Fruit fly (Drosophila melanogaster): ENCODE results near the gene tim.

Gene tim

dm6 chr2L:3532973-3533525, 25.1 kb upstream of the tim start (continued):
- peak; percentile 35; the same call in 1 of the 2 replicates for TF ChIP-seq ssp (GFP tag; IDR thresholded peaks at IDR 0.05)
- TF ChIP-seq CG1792 (GFP tag; optimal IDR thresholded peaks at IDR 0.05), result peak; percentile 21
- TF ChIP-seq NfI (GFP tag; optimal IDR thresholded peaks at IDR 0.05), result no peak
- TF ChIP-seq CG13287 (GFP tag; IDR thresholded peaks at IDR 0.05; ENCODE audit: partially characterized antibody), result no peak
- TF ChIP-seq CG7987 (GFP tag; optimal IDR thresholded peaks at IDR 0.05), result no peak
- TF ChIP-seq so (GFP tag; IDR thresholded peaks at IDR 0.05), result no peak
- no peak for TF ChIP-seq CG2116 (GFP tag; optimal IDR thresholded peaks at IDR 0.05)
- TF ChIP-seq inv (GFP tag; IDR thresholded peaks at IDR 0.05; ENCODE audit: partially characterized antibody), result no peak
- no peak for TF ChIP-seq ERR (GFP tag; optimal IDR thresholded peaks at IDR 0.05)
- no peak for TF ChIP-seq Scr (GFP tag; IDR thresholded peaks at IDR 0.05; ENCODE audit: partially characterized antibody)
- peak; percentile 41; the same call in 1 of the 3 replicates for TF ChIP-seq CG7357 (GFP tag; IDR thresholded peaks at IDR 0.05)
- no peak for TF ChIP-seq Hr39 (optimal IDR thresholded peaks at IDR 0.05)
- TF ChIP-seq lilli (GFP tag; optimal IDR thresholded peaks at IDR 0.05), result peak; percentile 42
- peak; percentile 73 for TF ChIP-seq ac (GFP tag; optimal IDR thresholded peaks at IDR 0.05)
- TF ChIP-seq sens-2 (GFP tag; IDR thresholded peaks at IDR 0.05), result no peak
- TF ChIP-seq CG12104 (GFP tag; optimal IDR thresholded peaks at IDR 0.05), result no peak
- TF ChIP-seq B-H2 (GFP tag; optimal IDR thresholded peaks at IDR 0.05), result no peak
- no peak for TF ChIP-seq CkIIα-i1 (GFP tag; IDR thresholded peaks at IDR 0.05)
- no peak for TF ChIP-seq sc (optimal IDR thresholded peaks at IDR 0.05)
- peak; percentile 31 for TF ChIP-seq sc (GFP tag; optimal IDR thresholded peaks at IDR 0.05)
- no peak for TF ChIP-seq CG10654 (GFP tag; optimal IDR thresholded peaks at IDR 0.05)
- peak; percentile 47 for TF ChIP-seq lmd (GFP tag; IDR thresholded peaks at IDR 0.05)
- TF ChIP-seq ara (GFP tag; IDR thresholded peaks at IDR 0.05), result peak; percentile 79
- TF ChIP-seq CG18599 (GFP tag; optimal IDR thresholded peaks at IDR 0.05), result no peak
- TF ChIP-seq lbe (GFP tag; optimal IDR thresholded peaks at IDR 0.05), result no peak
- TF ChIP-seq ab (GFP tag; optimal IDR thresholded peaks at IDR 0.05), result no peak
- TF ChIP-seq aop (GFP tag; IDR thresholded peaks at IDR 0.05), result 0 out of 2 replicates have a peak, but pooled peaks have one; percentile 9
- TF ChIP-seq CG8290 (GFP tag; optimal IDR thresholded peaks at IDR 0.05), result no peak
- TF ChIP-seq CG8290 (tag; optimal IDR thresholded peaks at IDR 0.05), result no peak
- TF ChIP-seq CG4424 (GFP tag; optimal IDR thresholded peaks at IDR 0.05), result peak; percentile 61
- no peak for TF ChIP-seq CG31388 (GFP tag; optimal IDR thresholded peaks at IDR 0.05)
- TF ChIP-seq fru (optimal IDR thresholded peaks at IDR 0.05), result no peak
- TF ChIP-seq Awh (GFP tag; IDR thresholded peaks at IDR 0.05), result 0 out of 2 replicates have a peak, but pooled peaks have one; percentile 10
- TF ChIP-seq CG10366 (GFP tag; IDR thresholded peaks at IDR 0.05), result no peak; the same call in 1 of the 2 replicates
- no peak for TF ChIP-seq CG15269 (tag; optimal IDR thresholded peaks at IDR 0.05)
- TF ChIP-seq gsb (GFP tag; IDR thresholded peaks at IDR 0.05), result no peak
- TF ChIP-seq Taf1 (GFP tag; IDR thresholded peaks at IDR 0.05), result no peak
- no peak for TF ChIP-seq Nf-YC (tag; optimal IDR thresholded peaks at IDR 0.05)
- no peak for TF ChIP-seq CG5180 (GFP tag; optimal IDR thresholded peaks at IDR 0.05)
- TF ChIP-seq eve (GFP tag; optimal IDR thresholded peaks at IDR 0.05), result peak in 1 of 2 experiments; percentile 94
- no peak for TF ChIP-seq gcm (GFP tag; optimal IDR thresholded peaks at IDR 0.05)
- TF ChIP-seq Asciz (GFP tag; optimal IDR thresholded peaks at IDR 0.05), result no peak
- no peak for TF ChIP-seq unc-4 (GFP tag; IDR thresholded peaks at IDR 0.05; ENCODE audit: partially characterized antibody)
- peak; percentile 51 for TF ChIP-seq CG7786 (GFP tag; optimal IDR thresholded peaks at IDR 0.05)
- peak; percentile 25 for TF ChIP-seq CG16863 (GFP tag; optimal IDR thresholded peaks at IDR 0.05)
- no peak; the same call in 1 of the 2 replicates for TF ChIP-seq E2f2 (GFP tag; IDR thresholded peaks at IDR 0.05)
- TF ChIP-seq HLHmδ (GFP tag; optimal IDR thresholded peaks at IDR 0.05), result no peak
- no peak for TF ChIP-seq bowl (GFP tag; IDR thresholded peaks at IDR 0.05)
- TF ChIP-seq CG15073 (GFP tag; optimal IDR thresholded peaks at IDR 0.05), result no peak
- TF ChIP-seq Mes4 (GFP tag; optimal IDR thresholded peaks at IDR 0.05), result peak; percentile 43
- TF ChIP-seq CG34376 (GFP tag; optimal IDR thresholded peaks at IDR 0.05), result no peak
- peak; percentile 84 for TF ChIP-seq CG8765 (GFP tag; IDR thresholded peaks at IDR 0.05)
- TF ChIP-seq CG14014 (GFP tag; IDR thresholded peaks at IDR 0.05), result no peak
